3 worm cellular contexts compared by ENCODE assay signal in the genomic region with DNA sequence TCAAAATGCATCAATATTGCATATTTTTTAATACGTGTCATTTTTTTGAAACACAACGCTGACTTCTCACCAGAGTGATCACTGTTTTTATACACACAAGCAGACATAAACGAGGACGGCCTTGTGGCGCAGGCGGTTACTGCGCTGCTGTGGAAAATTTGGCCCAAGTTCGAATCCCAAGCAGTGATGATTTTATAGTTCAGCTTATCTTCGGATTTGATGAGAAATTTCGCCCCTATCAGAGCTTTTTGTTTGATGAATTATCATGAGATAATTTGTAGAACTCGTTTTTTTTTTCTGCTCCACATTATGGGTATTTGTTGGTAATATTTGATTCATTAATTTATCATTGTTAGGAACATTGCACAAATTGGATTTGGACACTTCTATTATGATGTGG.
TF ChIP-seq lines count a peak whose summit lies in the region.

No protein-coding gene starts in this region.

TF ChIP-seq in whole organism, L1 larva, 84 proteins besides CTCF, POLR2A, EP300 and RAD21 (continued from another document and continues in another):
- TF ChIP-seq lsy-2 (tag; optimal IDR thresholded peaks at IDR 0.05; lab: Kevin White, UChicago) (peak; percentile 60 to 83), ceh-82 (tag; optimal IDR thresholded peaks at IDR 0.05; lab: Kevin White, UChicago) (peak; percentile 37 to 73 (median 62)), egl-27 (tag; optimal IDR thresholded peaks at IDR 0.05; lab: Kevin White, UChicago) (no peak), nhr-19 (GFP tag; conservative IDR thresholded peaks at IDR 0.05; lab: Robert Waterston, UW) (no peak), mdl-1 (tag; optimal IDR thresholded peaks at IDR 0.05; lab: Kevin White, UChicago) (peak in 1 of 2 experiments; percentile 56), dsc-1 (tag; optimal IDR thresholded peaks at IDR 0.05; lab: Kevin White, UChicago) (peak; percentile 66), sptf-1 (tag; optimal IDR thresholded peaks at IDR 0.05; lab: Kevin White, UChicago) (no peak), nhr-28 (tag; optimal IDR thresholded peaks at IDR 0.05; lab: Kevin White, UChicago) (no peak), F16B12.6 (tag; optimal IDR thresholded peaks at IDR 0.05; lab: Kevin White, UChicago) (peak; percentile 45), ztf-4 (tag; optimal IDR thresholded peaks at IDR 0.05; lab: Kevin White, UChicago) (peak; percentile 54), egl-13 (tag; optimal IDR thresholded peaks at IDR 0.05; lab: Kevin White, UChicago) (peak; percentile 38), tbx-2 (tag; optimal IDR thresholded peaks at IDR 0.05; lab: Kevin White, UChicago) (peak; percentile 33), sup-37 (GFP tag; optimal IDR thresholded peaks at IDR 0.05; lab: Kevin White, UChicago) (peak; percentile 23), mab-9 (GFP tag; IDR thresholded peaks at IDR 0.05; lab: Robert Waterston, UW) (no peak), hpl-2 (GFP tag; optimal IDR thresholded peaks at IDR 0.05; lab: Kevin White, UChicago) (peak; percentile 50), unc-62 (GFP tag; optimal IDR thresholded peaks at IDR 0.05; lab: Kevin White, UChicago) (no peak), elt-3 (tag; optimal IDR thresholded peaks at IDR 0.05; lab: Kevin White, UChicago) (peak in 2 of 6 experiments; percentile 0 to 68), ceh-8 (GFP tag; optimal IDR thresholded peaks at IDR 0.05; lab: Kevin White, UChicago) (no peak), lir-3 (tag; optimal IDR thresholded peaks at IDR 0.05; lab: Kevin White, UChicago; ENCODE audit: poor library complexity) (peak; percentile 13), unc-98 (GFP tag; IDR thresholded peaks at IDR 0.05; lab: Robert Waterston, UW) (no peak), nhr-47 (tag; optimal IDR thresholded peaks at IDR 0.05; lab: Kevin White, UChicago) (peak; percentile 79), ceh-63 (GFP tag; optimal IDR thresholded peaks at IDR 0.05; lab: Kevin White, UChicago) (no peak), fkh-4 (tag; optimal IDR thresholded peaks at IDR 0.05; lab: Kevin White, UChicago; ENCODE audit: borderline replicate concordance) (no peak), unc-30 (tag; optimal IDR thresholded peaks at IDR 0.05; lab: Kevin White, UChicago) (no peak), lin-39 (tag; optimal IDR thresholded peaks at IDR 0.05; lab: Kevin White, UChicago) (peak; percentile 1), nhr-237 (tag; optimal IDR thresholded peaks at IDR 0.05; lab: Kevin White, UChicago) (no peak), pag-3 (tag; optimal IDR thresholded peaks at IDR 0.05; lab: Kevin White, UChicago; ENCODE audit: borderline replicate concordance, insufficient read depth) (no peak), nhr-84 (tag; optimal IDR thresholded peaks at IDR 0.05; lab: Kevin White, UChicago) (no peak), xbp-1 (tag; optimal IDR thresholded peaks at IDR 0.05; lab: Kevin White, UChicago) (peak; percentile 64), pax-3 (tag; optimal IDR thresholded peaks at IDR 0.05; lab: Kevin White, UChicago) (peak; percentile 14), tlp-1 (tag; optimal IDR thresholded peaks at IDR 0.05; lab: Kevin White, UChicago) (no peak), aha-1 (tag; optimal IDR thresholded peaks at IDR 0.05; lab: Kevin White, UChicago) (no peak), alr-1 (tag; optimal IDR thresholded peaks at IDR 0.05; lab: Kevin White, UChicago; ENCODE audit: borderline replicate concordance) (no peak), elt-2 (tag; optimal IDR thresholded peaks at IDR 0.05; lab: Kevin White, UChicago) (peak; percentile 35), zip-4 (GFP tag; optimal IDR thresholded peaks at IDR 0.05; lab: Kevin White, UChicago) (no peak), snpc-4 (tag; optimal IDR thresholded peaks at IDR 0.05; lab: Kevin White, UChicago) (peak; percentile 45), efl-3 (GFP tag; optimal IDR thresholded peaks at IDR 0.05; lab: Kevin White, UChicago) (no peak), C34B4.2 (tag; optimal IDR thresholded peaks at IDR 0.05; lab: Kevin White, UChicago) (no peak), nhr-76 (tag; optimal IDR thresholded peaks at IDR 0.05; lab: Kevin White, UChicago) (no peak), hlh-17 (GFP tag; optimal IDR thresholded peaks at IDR 0.05; lab: Kevin White, UChicago; ENCODE audit: borderline replicate concordance) (no peak), ces-1 (GFP tag; optimal IDR thresholded peaks at IDR 0.05; lab: Kevin White, UChicago) (no peak), ceh-88 (GFP tag; IDR thresholded peaks at IDR 0.05; lab: Robert Waterston, UW) (no peak)

TF ChIP-seq in whole organism, L3 larva, 47 proteins besides CTCF, POLR2A, EP300 and RAD21 (continued from another document):
- TF ChIP-seq hmg-11 (tag; optimal IDR thresholded peaks at IDR 0.05; lab: Kevin White, UChicago) (peak; percentile 97), nhr-67 (tag; optimal IDR thresholded peaks at IDR 0.05; lab: Kevin White, UChicago) (no peak), egl-5 (tag; optimal IDR thresholded peaks at IDR 0.05; lab: Kevin White, UChicago) (peak; percentile 91), ztf-4 (tag; optimal IDR thresholded peaks at IDR 0.05; lab: Kevin White, UChicago) (peak; percentile 22), R02D3.7 (tag; optimal IDR thresholded peaks at IDR 0.05; lab: Kevin White, UChicago) (no peak), nhr-23 (tag; optimal IDR thresholded peaks at IDR 0.05; lab: Kevin White, UChicago) (peak; percentile 78), ceh-82 (tag; optimal IDR thresholded peaks at IDR 0.05; lab: Kevin White, UChicago) (peak; percentile 69), unc-62 (GFP tag; optimal IDR thresholded peaks at IDR 0.05; lab: Kevin White, UChicago) (no peak), skn-1 (tag; optimal IDR thresholded peaks at IDR 0.05; lab: Kevin White, UChicago) (peak; percentile 53), eor-1 (tag; optimal IDR thresholded peaks at IDR 0.05; lab: Kevin White, UChicago) (no peak), lin-39 (tag; optimal IDR thresholded peaks at IDR 0.05; lab: Kevin White, UChicago) (peak; percentile 85), daf-12 (tag; optimal IDR thresholded peaks at IDR 0.05; lab: Kevin White, UChicago) (no peak), pha-4 (tag; optimal IDR thresholded peaks at IDR 0.05; lab: Kevin White, UChicago) (no peak), jun-1 (tag; optimal IDR thresholded peaks at IDR 0.05; lab: Kevin White, UChicago) (no peak), aly-2 (tag; optimal IDR thresholded peaks at IDR 0.05; lab: Kevin White, UChicago) (peak; percentile 41), elt-3 (tag; optimal IDR thresholded peaks at IDR 0.05; lab: Kevin White, UChicago) (peak in 1 of 3 experiments; percentile 72), lsy-12 (tag; optimal IDR thresholded peaks at IDR 0.05; lab: Kevin White, UChicago) (peak; percentile 87), fkh-10 (GFP tag; optimal IDR thresholded peaks at IDR 0.05; lab: Kevin White, UChicago) (no peak), nhr-43 (tag; optimal IDR thresholded peaks at IDR 0.05; lab: Kevin White, UChicago; ENCODE audit: poor library complexity, severe bottlenecking) (peak; percentile 81), mml-1 (tag; optimal IDR thresholded peaks at IDR 0.05; lab: Kevin White, UChicago) (no peak), zag-1 (tag; optimal IDR thresholded peaks at IDR 0.05; lab: Kevin White, UChicago) (no peak), snpc-4 (tag; optimal IDR thresholded peaks at IDR 0.05; lab: Kevin White, UChicago) (no peak), nhr-237 (tag; optimal IDR thresholded peaks at IDR 0.05; lab: Kevin White, UChicago) (no peak), unc-39 (tag; optimal IDR thresholded peaks at IDR 0.05; lab: Kevin White, UChicago) (no peak), lin-15B (tag; optimal IDR thresholded peaks at IDR 0.05; lab: Kevin White, UChicago) (peak; percentile 50), nfya-1 (tag; optimal IDR thresholded peaks at IDR 0.05; lab: Kevin White, UChicago; ENCODE audit: insufficient read depth) (peak; percentile 65), ama-1 (optimal IDR thresholded peaks at IDR 0.05; lab: Kevin White, UChicago) (peak; percentile 58), ztf-11 (tag; optimal IDR thresholded peaks at IDR 0.05; lab: Kevin White, UChicago) (peak; percentile 46)
TF ChIP-seq in whole organism, L3 larva: peak in this region for 23.

TF ChIP-seq in whole organism, young adult, 124 proteins besides CTCF, POLR2A, EP300 and RAD21 (continued from another document and continues in another):
- TF ChIP-seq F57C9.4 (tag; optimal IDR thresholded peaks at IDR 0.05; lab: Kevin White, UChicago), result no peak
- TF ChIP-seq dpl-1 (GFP tag; optimal IDR thresholded peaks at IDR 0.05; lab: Kevin White, UChicago), result no peak
- peak; percentile 93 for TF ChIP-seq dox-1 (GFP tag; IDR thresholded peaks at IDR 0.05; lab: Robert Waterston, UW)
- TF ChIP-seq atf-7 (tag; optimal IDR thresholded peaks at IDR 0.05; lab: Kevin White, UChicago), result peak; percentile 84
- TF ChIP-seq madf-8 (GFP tag; conservative IDR thresholded peaks at IDR 0.05; lab: Robert Waterston, UW), result peak; percentile 26; the same call in 1 of the 2 replicates
- TF ChIP-seq B0336.3 (GFP tag; IDR thresholded peaks at IDR 0.05; lab: Robert Waterston, UW), result no peak; the same call in none of the 2 replicates
- peak; percentile 85 for TF ChIP-seq hmg-20 (GFP tag; IDR thresholded peaks at IDR 0.05; lab: Robert Waterston, UW)
- peak; percentile 92 for TF ChIP-seq snpc-3.4 (tag; optimal IDR thresholded peaks at IDR 0.05; lab: Kevin White, UChicago)
- peak; percentile 90 for TF ChIP-seq lsy-27 (tag; optimal IDR thresholded peaks at IDR 0.05; lab: Kevin White, UChicago; ENCODE audit: borderline replicate concordance, insufficient read depth)
- 0 out of 2 replicates have a peak, but pooled peaks have one; percentile 59 for TF ChIP-seq egl-18 (GFP tag; IDR thresholded peaks at IDR 0.05; lab: Robert Waterston, UW)
- TF ChIP-seq attf-6 (GFP tag; IDR thresholded peaks at IDR 0.05; lab: Robert Waterston, UW), result peak; percentile 79
- peak; percentile 88 for TF ChIP-seq pbrm-1 (GFP tag; IDR thresholded peaks at IDR 0.05; lab: Robert Waterston, UW)
- TF ChIP-seq F39B2.1 (GFP tag; IDR thresholded peaks at IDR 0.05; lab: Robert Waterston, UW), result no peak
- peak; percentile 97 for TF ChIP-seq F57A8.1 (GFP tag; optimal IDR thresholded peaks at IDR 0.05; lab: Kevin White, UChicago)
- TF ChIP-seq aptf-2 (GFP tag; conservative IDR thresholded peaks at IDR 0.05; lab: Robert Waterston, UW), result 0 out of 2 replicates have a peak, but pooled peaks have one; percentile 66
- peak; percentile 89 for TF ChIP-seq ceh-27 (GFP tag; optimal IDR thresholded peaks at IDR 0.05; lab: Kevin White, UChicago)
- peak; percentile 94 for TF ChIP-seq F49E8.2 (tag; optimal IDR thresholded peaks at IDR 0.05; lab: Kevin White, UChicago; ENCODE audit: insufficient read depth)
- TF ChIP-seq ztf-3 (GFP tag; optimal IDR thresholded peaks at IDR 0.05; lab: Kevin White, UChicago), result peak; percentile 70
- TF ChIP-seq tbp1 (GFP tag; optimal IDR thresholded peaks at IDR 0.05; lab: Kevin White, UChicago), result peak; percentile 100
- peak; percentile 48 for TF ChIP-seq gei-17 (GFP tag; optimal IDR thresholded peaks at IDR 0.05; lab: Kevin White, UChicago)
- TF ChIP-seq Y79H2A.3 (GFP tag; conservative IDR thresholded peaks at IDR 0.05; lab: Robert Waterston, UW), result peak; percentile 75; the same call in 1 of the 2 replicates
- peak; percentile 96 for TF ChIP-seq him-1 (tag; optimal IDR thresholded peaks at IDR 0.05; lab: Kevin White, UChicago)
- TF ChIP-seq Y53G8AR.9 (GFP tag; conservative IDR thresholded peaks at IDR 0.05; lab: Robert Waterston, UW), result peak; percentile 69; the same call in 1 of the 2 replicates
- TF ChIP-seq sea-2 (GFP tag; IDR thresholded peaks at IDR 0.05; lab: Robert Waterston, UW), result no peak; the same call in 1 of the 2 replicates
- TF ChIP-seq F22D6.2 (tag; optimal IDR thresholded peaks at IDR 0.05; lab: Kevin White, UChicago), result peak; percentile 67
- peak; percentile 97 for TF ChIP-seq ztf-25 (GFP tag; IDR thresholded peaks at IDR 0.05; lab: Robert Waterston, UW)
- peak; percentile 56 for TF ChIP-seq efl-1 (GFP tag; optimal IDR thresholded peaks at IDR 0.05; lab: Kevin White, UChicago)
- TF ChIP-seq madf-3 (GFP tag; IDR thresholded peaks at IDR 0.05; lab: Robert Waterston, UW), result peak; percentile 93
- peak; percentile 87; the same call in 1 of the 2 replicates for TF ChIP-seq ceh-40 (GFP tag; IDR thresholded peaks at IDR 0.05; lab: Robert Waterston, UW)
- TF ChIP-seq Y67H2A.10 (GFP tag; conservative IDR thresholded peaks at IDR 0.05; lab: Robert Waterston, UW), result 0 out of 2 replicates have a peak, but pooled peaks have one; percentile 43
- TF ChIP-seq zim-3 (tag; optimal IDR thresholded peaks at IDR 0.05; lab: Kevin White, UChicago), result peak; percentile 97
- TF ChIP-seq rpc-1 (optimal IDR thresholded peaks at IDR 0.05; lab: Kevin White, UChicago), result peak; percentile 99
- TF ChIP-seq rpc-1 (tag; optimal IDR thresholded peaks at IDR 0.05; lab: Kevin White, UChicago), result peak; percentile 100
- peak; percentile 38 for TF ChIP-seq dpff-1 (tag; optimal IDR thresholded peaks at IDR 0.05; lab: Kevin White, UChicago)
- 0 out of 2 replicates have a peak, but pooled peaks have one; percentile 22 for TF ChIP-seq bed-1 (GFP tag; IDR thresholded peaks at IDR 0.05; lab: Robert Waterston, UW)
- peak; percentile 86 for TF ChIP-seq rcor-1 (GFP tag; IDR thresholded peaks at IDR 0.05; lab: Robert Waterston, UW)
- TF ChIP-seq tbx-9 (tag; optimal IDR thresholded peaks at IDR 0.05; lab: Kevin White, UChicago; ENCODE audit: borderline replicate concordance), result no peak
- peak; percentile 86 for TF ChIP-seq B0035.1 (tag; optimal IDR thresholded peaks at IDR 0.05; lab: Kevin White, UChicago)
- TF ChIP-seq madf-10 (tag; optimal IDR thresholded peaks at IDR 0.05; lab: Kevin White, UChicago), result peak; percentile 84
- peak; percentile 8 for TF ChIP-seq xnd-1 (tag; optimal IDR thresholded peaks at IDR 0.05; lab: Kevin White, UChicago)
- TF ChIP-seq ceh-58 (GFP tag; IDR thresholded peaks at IDR 0.05; lab: Robert Waterston, UW), result peak; percentile 97
- TF ChIP-seq C06A6.2 (GFP tag; conservative IDR thresholded peaks at IDR 0.05; lab: Robert Waterston, UW), result 0 out of 2 replicates have a peak, but pooled peaks have one; percentile 36
- peak; percentile 86 for TF ChIP-seq unc-130 (GFP tag; optimal IDR thresholded peaks at IDR 0.05; lab: Kevin White, UChicago)
- 0 out of 2 replicates have a peak, but pooled peaks have one; percentile 73 for TF ChIP-seq nhr-120 (GFP tag; IDR thresholded peaks at IDR 0.05; lab: Robert Waterston, UW)
- TF ChIP-seq F55B11.4 (tag; optimal IDR thresholded peaks at IDR 0.05; lab: Kevin White, UChicago; ENCODE audit: borderline replicate concordance, insufficient read depth), result no peak
- TF ChIP-seq ztf-6 (GFP tag; IDR thresholded peaks at IDR 0.05; lab: Robert Waterston, UW), result peak; percentile 82; the same call in 1 of the 2 replicates
- TF ChIP-seq F33H1.4 (GFP tag; IDR thresholded peaks at IDR 0.05; lab: Robert Waterston, UW), result peak; percentile 54
- peak; percentile 83 for TF ChIP-seq hlh-12 (tag; optimal IDR thresholded peaks at IDR 0.05; lab: Kevin White, UChicago)
- TF ChIP-seq let-526 (GFP tag; IDR thresholded peaks at IDR 0.05; lab: Robert Waterston, UW), result peak; percentile 73; the same call in 1 of the 2 replicates
- TF ChIP-seq lir-1 (GFP tag; conservative IDR thresholded peaks at IDR 0.05; lab: Robert Waterston, UW), result peak; percentile 38; the same call in 1 of the 2 replicates
- TF ChIP-seq akir-1 (GFP tag; optimal IDR thresholded peaks at IDR 0.05; lab: Kevin White, UChicago), result no peak
- peak; percentile 96 for TF ChIP-seq F23B12.7 (tag; optimal IDR thresholded peaks at IDR 0.05; lab: Kevin White, UChicago; ENCODE audit: insufficient read depth)
- peak; percentile 79 for TF ChIP-seq hmg-1.2 (GFP tag; IDR thresholded peaks at IDR 0.05; lab: Robert Waterston, UW)
- TF ChIP-seq ama-1 (optimal IDR thresholded peaks at IDR 0.05; lab: Kevin White, UChicago), result no peak
- peak; percentile 81 to 96 for TF ChIP-seq ama-1 (GFP tag; optimal IDR thresholded peaks at IDR 0.05; lab: Kevin White, UChicago)
- peak; percentile 94 for TF ChIP-seq sptf-2 (GFP tag; optimal IDR thresholded peaks at IDR 0.05; lab: Kevin White, UChicago)
- peak; percentile 71 for TF ChIP-seq hsf-1 (GFP tag; IDR thresholded peaks at IDR 0.05; lab: Robert Waterston, UW)
- peak; percentile 68; the same call in 1 of the 2 replicates for TF ChIP-seq Y53F4B.3 (GFP tag; IDR thresholded peaks at IDR 0.05; lab: Robert Waterston, UW)
- TF ChIP-seq athp-1 (tag; optimal IDR thresholded peaks at IDR 0.05; lab: Kevin White, UChicago), result peak; percentile 91
- peak; percentile 92 for TF ChIP-seq nhr-27 (tag; optimal IDR thresholded peaks at IDR 0.05; lab: Kevin White, UChicago)
